Worm (Caenorhabditis elegans): Measurements from ENCODE around the gene B0244.5.

ce11 chrIII:5717173-5717748 is 27.4 kb upstream of the B0244.5 start:
- TF ChIP-seq ZK185.1 (tag; optimal IDR thresholded peaks at IDR 0.05; ENCODE audit: poor library complexity, severe bottlenecking) (no peak), lin-40 (tag; optimal IDR thresholded peaks at IDR 0.05) (no peak), ama-1 (optimal IDR thresholded peaks at IDR 0.05) (peak; percentile 0), ama-1 (GFP tag; optimal IDR thresholded peaks at IDR 0.05) (no peak), dox-1 (GFP tag; IDR thresholded peaks at IDR 0.05) (no peak), ztf-26 (tag; optimal IDR thresholded peaks at IDR 0.05) (no peak), snpc-4 (GFP tag; optimal IDR thresholded peaks at IDR 0.05) (no peak), snpc-4 (tag; optimal IDR thresholded peaks at IDR 0.05) (no peak), bed-1 (GFP tag; IDR thresholded peaks at IDR 0.05) (no peak), somi-1 (GFP tag; optimal IDR thresholded peaks at IDR 0.05) (no peak)

All from whole organism, young adult.